Worm (Caenorhabditis elegans) whole organism, early embryonic: ENCODE measurements around the gene dmsr-16.

Source experiments
- B0310.2 ChIP-seq: sonication (generic microtip); optimal IDR thresholded peaks from 2 replicates; lab custom pipeline; 2016; ENCODE audit warnings: mild to moderate bottlenecking, missing genetic modification characterization, missing compliant biosample characterization
- F13C5.2 ChIP-seq: sonication (generic microtip); optimal IDR thresholded peaks from 2 replicates; lab custom pipeline; 2017; ENCODE audit warnings: mild to moderate bottlenecking, missing genetic modification characterization, inconsistent platforms, missing compliant biosample characterization
- aly-1 ChIP-seq: sonication (generic microtip); optimal IDR thresholded peaks from 2 replicates; lab custom pipeline; 2016; ENCODE audit warnings: missing genetic modification characterization, missing compliant biosample characterization
- ama-1 ChIP-seq: fragments of 150-350 bp; optimal IDR thresholded peaks from 2 replicates; lab custom pipeline; 2014
- ceh-13 ChIP-seq: fragments of 200-800 bp; sonication (Bioruptor generic); optimal IDR thresholded peaks from 2 replicates; lab custom pipeline; 2018; ENCODE audit warnings: mild to moderate bottlenecking, missing genetic modification characterization, missing compliant biosample characterization
- ceh-36 ChIP-seq: sonication (generic microtip); optimal IDR thresholded peaks from 2 replicates; lab custom pipeline; 2016; ENCODE audit warnings: missing genetic modification characterization, inconsistent platforms, missing compliant biosample characterization
- ets-7 ChIP-seq: sonication (generic microtip); optimal IDR thresholded peaks from 2 replicates; lab custom pipeline; 2016; ENCODE audit warnings: missing genotype, missing genetic modification characterization, missing compliant biosample characterization
- flt-1 ChIP-seq: fragments of 200-800 bp; sonication (Bioruptor generic); IDR thresholded peaks from 2 replicates; pipeline ENCODE4 v1.3.6; 2022; ENCODE audit warnings: missing genetic modification characterization, missing compliant biosample characterization
- hmbx-1 ChIP-seq: sonication (generic microtip); optimal IDR thresholded peaks from 2 replicates; lab custom pipeline; 2016; ENCODE audit warnings: mild to moderate bottlenecking, missing genetic modification characterization, missing compliant biosample characterization
- hmg-4 ChIP-seq: fragments of 200-800 bp; sonication (Bioruptor generic); optimal IDR thresholded peaks from 2 replicates; lab custom pipeline; 2018; ENCODE audit warnings: mild to moderate bottlenecking, missing genetic modification characterization, missing compliant biosample characterization
- hnd-1 ChIP-seq: sonication (generic microtip); optimal IDR thresholded peaks from 2 replicates; lab custom pipeline; 2016; ENCODE audit warnings: missing genetic modification characterization, missing compliant biosample characterization
- pes-1 ChIP-seq: fragments of 200-800 bp; sonication (Bioruptor generic); IDR thresholded peaks from 2 replicates; pipeline ENCODE4 v1.3.6; 2022; ENCODE audit warnings: missing genetic modification reagents, missing genetic modification characterization, missing compliant biosample characterization
- scrt-1 ChIP-seq: fragments of 200-800 bp; sonication (Bioruptor generic); IDR thresholded peaks from 2 replicates; pipeline ENCODE4 v1.3.6; 2022; ENCODE audit warnings: missing genetic modification characterization, missing compliant biosample characterization
- sea-1 ChIP-seq: fragments of 200-800 bp; sonication (Bioruptor generic); conservative IDR thresholded peaks from 2 replicates; pipeline ENCODE4 v1.3.6; 2022; ENCODE audit warnings: missing genetic modification characterization, missing compliant biosample characterization
- tbx-11 ChIP-seq: fragments of 200-800 bp; sonication (Bioruptor generic); IDR thresholded peaks from 2 replicates; pipeline ENCODE4 v1.3.6; 2022; ENCODE audit warnings: missing genetic modification characterization, missing compliant biosample characterization
- tbx-37 ChIP-seq: fragments of 200-800 bp; sonication (Bioruptor generic); conservative IDR thresholded peaks from 2 replicates; pipeline ENCODE4 v1.3.6; 2022; ENCODE audit warnings: missing genetic modification reagents, missing genetic modification characterization, missing compliant biosample characterization
- tra-4 ChIP-seq: sonication (generic microtip); optimal IDR thresholded peaks from 2 replicates; lab custom pipeline; 2017; ENCODE audit warnings: missing genetic modification characterization, missing compliant biosample characterization

dmsr-16 gene

ce11 chrV:6787906-6788430 lies 20.9 kb downstream of the dmsr-16 start, which contains the start of gene ZC404.2:
ZC404.2 (plus strand) TSS chrV:6787952.
- TF ChIP-seq ama-1 (lab: Kevin White, UChicago): peak; percentile 69
- no peak for TF ChIP-seq ceh-13
- TF ChIP-seq scrt-1 (GFP tag; lab: Robert Waterston, UW): 0 out of 2 replicates have a peak, but pooled peaks have one; percentile 13
- no peak for TF ChIP-seq pes-1 (GFP tag; lab: Robert Waterston, UW)

- no peak for TF ChIP-seq hmg-4 (GFP tag; lab: Kevin White, UChicago)
- TF ChIP-seq pes-1 (GFP tag; lab: Robert Waterston, UW): no peak
- no peak for TF ChIP-seq tbx-37 (GFP tag; lab: Robert Waterston, UW)
- TF ChIP-seq ets-7 (tag; lab: Kevin White, UChicago): peak; percentile 26
- TF ChIP-seq hnd-1 (tag; lab: Kevin White, UChicago): no peak
- TF ChIP-seq ceh-36 (tag; lab: Kevin White, UChicago): no peak
- TF ChIP-seq ama-1 (lab: Kevin White, UChicago): no peak
- peak; percentile 71 for TF ChIP-seq F13C5.2 (tag; lab: Kevin White, UChicago)
- TF ChIP-seq ceh-13: peak; percentile 3
- no peak for TF ChIP-seq tra-4
- TF ChIP-seq aly-1 (tag; lab: Kevin White, UChicago): no peak
- no peak for TF ChIP-seq scrt-1 (GFP tag; lab: Robert Waterston, UW)
- no peak for TF ChIP-seq tbx-11 (GFP tag; lab: Robert Waterston, UW)
- TF ChIP-seq B0310.2 (tag; lab: Kevin White, UChicago): no peak
- no peak for TF ChIP-seq flt-1
- 0 out of 2 replicates have a peak, but pooled peaks have one; percentile 56 for TF ChIP-seq sea-1
These were observed 23.9 kb downstream of the dmsr-16 start, which contains the start of the genes spn-4 and spe-39 for ce11 chrV:6784853-6785492. spn-4 (minus strand) TSS chrV:6784903. spe-39 (plus strand) TSS chrV:6785451.

ce11 chrV:6783044-6783625 lies 25.7 kb downstream of the dmsr-16 start:
- TF ChIP-seq aly-1 (tag; lab: Kevin White, UChicago) (no peak), tbx-11 (GFP tag; lab: Robert Waterston, UW) (no peak), pes-1 (GFP tag; lab: Robert Waterston, UW) (no peak), tbx-37 (GFP tag; lab: Robert Waterston, UW) (no peak), ets-7 (tag; lab: Kevin White, UChicago) (no peak), tra-4 (no peak), ceh-13 (no peak), hnd-1 (tag; lab: Kevin White, UChicago) (no peak), flt-1 (no peak), hmbx-1 (tag; lab: Kevin White, UChicago) (no peak)

ce11 chrV:6782260-6782659 lies 26.6 kb downstream of the dmsr-16 start:
- no peak for TF ChIP-seq ceh-13
- no peak for TF ChIP-seq sea-1
- no peak for TF ChIP-seq hmbx-1 (tag; lab: Kevin White, UChicago)
- no peak for TF ChIP-seq ceh-36 (tag; lab: Kevin White, UChicago)
- no peak for TF ChIP-seq hnd-1 (tag; lab: Kevin White, UChicago)
- no peak for TF ChIP-seq hmg-4 (GFP tag; lab: Kevin White, UChicago)
- TF ChIP-seq pes-1 (GFP tag; lab: Robert Waterston, UW): no peak
- TF ChIP-seq scrt-1 (GFP tag; lab: Robert Waterston, UW): no peak
- no peak for TF ChIP-seq ama-1 (lab: Kevin White, UChicago)
- no peak for TF ChIP-seq F13C5.2 (tag; lab: Kevin White, UChicago)
- no peak for TF ChIP-seq aly-1 (tag; lab: Kevin White, UChicago)
- TF ChIP-seq flt-1: no peak
- no peak for TF ChIP-seq B0310.2 (tag; lab: Kevin White, UChicago)
- TF ChIP-seq tbx-11 (GFP tag; lab: Robert Waterston, UW): no peak
- no peak for TF ChIP-seq tra-4
- no peak for TF ChIP-seq tbx-37 (GFP tag; lab: Robert Waterston, UW)
- TF ChIP-seq ets-7 (tag; lab: Kevin White, UChicago): no peak

ce11 chrV:6780676-6781075 lies 28.2 kb downstream of the dmsr-16 start:
- TF ChIP-seq B0310.2 (tag; lab: Kevin White, UChicago): no peak

ce11 chrV:6780166-6780565 lies 28.7 kb downstream of the dmsr-16 start, which contains the start of gene ZC404.15:
ZC404.15 (plus strand) TSS chrV:6780466.
- TF ChIP-seq hmbx-1 (tag; lab: Kevin White, UChicago) (no peak), ceh-13 (no peak), ceh-36 (tag; lab: Kevin White, UChicago) (no peak)

ce11 chrV:6778457-6778856 lies 30.4 kb downstream of the dmsr-16 start:
- TF ChIP-seq F13C5.2 (tag; lab: Kevin White, UChicago): no peak
- no peak for TF ChIP-seq tbx-37 (GFP tag; lab: Robert Waterston, UW)
- no peak for TF ChIP-seq sea-1
- no peak for TF ChIP-seq hmbx-1 (tag; lab: Kevin White, UChicago)
- no peak for TF ChIP-seq scrt-1 (GFP tag; lab: Robert Waterston, UW)
- TF ChIP-seq hmg-4 (GFP tag; lab: Kevin White, UChicago): no peak
- TF ChIP-seq B0310.2 (tag; lab: Kevin White, UChicago): no peak
- no peak for TF ChIP-seq ceh-13
- no peak for TF ChIP-seq tbx-11 (GFP tag; lab: Robert Waterston, UW)
- no peak for TF ChIP-seq tra-4
- TF ChIP-seq flt-1: no peak
- no peak for TF ChIP-seq ceh-36 (tag; lab: Kevin White, UChicago)
- no peak for TF ChIP-seq aly-1 (tag; lab: Kevin White, UChicago)
- TF ChIP-seq ets-7 (tag; lab: Kevin White, UChicago): no peak
